Worm (Caenorhabditis elegans): ENCODE measurements around the gene cha-1.
"Not testable (repeated sequence)": the region's sequence is repeated elsewhere in the genome, so short reads cannot be mapped to it uniquely, and the experiment has no call there.

The cha-1 gene

ce11 chrIV:3590821-3591220 is 33.7 kb downstream of the cha-1 start:
- TF ChIP-seq zag-1 (tag; optimal IDR thresholded peaks at IDR 0.05) (no peak), eor-1 (tag; optimal IDR thresholded peaks at IDR 0.05) (no peak), unc-62 (GFP tag; optimal IDR thresholded peaks at IDR 0.05) (no peak), nfya-1 (tag; optimal IDR thresholded peaks at IDR 0.05; ENCODE audit: insufficient read depth) (no peak), nhr-12 (tag; optimal IDR thresholded peaks at IDR 0.05) (no peak), ztf-11 (tag; optimal IDR thresholded peaks at IDR 0.05) (no peak), nhr-77 (tag; optimal IDR thresholded peaks at IDR 0.05) (no peak), ztf-4 (tag; optimal IDR thresholded peaks at IDR 0.05) (no peak), daf-12 (tag; optimal IDR thresholded peaks at IDR 0.05) (no peak), skn-1 (tag; optimal IDR thresholded peaks at IDR 0.05) (no peak), ZK546.5 (tag; optimal IDR thresholded peaks at IDR 0.05) (no peak), egl-5 (tag; optimal IDR thresholded peaks at IDR 0.05) (no peak), ceh-9 (tag; optimal IDR thresholded peaks at IDR 0.05) (no peak)

- not testable (repeated sequence) for TF ChIP-seq snpc-4, elt-3, aly-2 (tag; optimal IDR thresholded peaks at IDR 0.05)
Observed at ce11 chrIV:3582806-3583205, 41.7 kb downstream of the cha-1 start, which contains the start of gene blos-7. Gene blos-7 (minus strand): TSS chrIV:3582906.

- TF ChIP-seq nhr-11 (tag; optimal IDR thresholded peaks at IDR 0.05) (no peak), eor-1 (tag; optimal IDR thresholded peaks at IDR 0.05) (no peak), R02D3.7 (tag; optimal IDR thresholded peaks at IDR 0.05) (no peak), ceh-82 (tag; optimal IDR thresholded peaks at IDR 0.05) (no peak), elt-3 (tag; optimal IDR thresholded peaks at IDR 0.05) (no peak), aly-2 (tag; optimal IDR thresholded peaks at IDR 0.05) (no peak), jun-1 (tag; optimal IDR thresholded peaks at IDR 0.05) (no peak)
Observed at ce11 chrIV:3579477-3579975, 45.0 kb downstream of the cha-1 start, which contains the start of gene Y37E11B.1. Gene Y37E11B.1 (plus strand): TSS chrIV:3579621.

- TF ChIP-seq jun-1 (tag; optimal IDR thresholded peaks at IDR 0.05) (no peak), ztf-11 (tag; optimal IDR thresholded peaks at IDR 0.05) (no peak), ztf-4 (tag; optimal IDR thresholded peaks at IDR 0.05) (no peak), unc-62 (GFP tag; optimal IDR thresholded peaks at IDR 0.05) (no peak), R02D3.7 (tag; optimal IDR thresholded peaks at IDR 0.05) (no peak), nhr-23 (tag; optimal IDR thresholded peaks at IDR 0.05) (no peak)
Observed at ce11 chrIV:3578667-3579066, 45.8 kb downstream of the cha-1 start.

- TF ChIP-seq lsy-12 (tag; optimal IDR thresholded peaks at IDR 0.05) (no peak), elt-1 (tag; optimal IDR thresholded peaks at IDR 0.05) (no peak), R02D3.7 (tag; optimal IDR thresholded peaks at IDR 0.05) (no peak), fos-1 (tag; optimal IDR thresholded peaks at IDR 0.05) (no peak), eor-1 (tag; optimal IDR thresholded peaks at IDR 0.05) (no peak), nhr-12 (tag; optimal IDR thresholded peaks at IDR 0.05) (no peak), nfya-1 (tag; optimal IDR thresholded peaks at IDR 0.05; ENCODE audit: insufficient read depth) (no peak), skn-1 (tag; optimal IDR thresholded peaks at IDR 0.05) (no peak), nhr-11 (tag; optimal IDR thresholded peaks at IDR 0.05) (no peak), ceh-16 (tag; optimal IDR thresholded peaks at IDR 0.05) (no peak), pha-4 (tag; optimal IDR thresholded peaks at IDR 0.05) (no peak), fkh-10 (GFP tag; optimal IDR thresholded peaks at IDR 0.05) (no peak), unc-62 (GFP tag; optimal IDR thresholded peaks at IDR 0.05) (no peak), tbx-2 (tag; optimal IDR thresholded peaks at IDR 0.05) (no peak), ceh-82 (tag; optimal IDR thresholded peaks at IDR 0.05) (no peak), nhr-77 (tag; optimal IDR thresholded peaks at IDR 0.05) (no peak), egl-27 (tag; optimal IDR thresholded peaks at IDR 0.05) (no peak), elt-3 (tag; optimal IDR thresholded peaks at IDR 0.05) (no peak), nhr-43 (tag; optimal IDR thresholded peaks at IDR 0.05; ENCODE audit: poor library complexity, severe bottlenecking) (no peak)
Observed at ce11 chrIV:3578155-3578554, 46.3 kb downstream of the cha-1 start, which contains the start of gene Y37E11B.2. Gene Y37E11B.2 (plus strand): TSS chrIV:3578455.

- TF ChIP-seq lsy-12 (tag; optimal IDR thresholded peaks at IDR 0.05) (no peak), snpc-4 (tag; optimal IDR thresholded peaks at IDR 0.05) (no peak), tbx-2 (tag; optimal IDR thresholded peaks at IDR 0.05) (no peak), zag-1 (tag; optimal IDR thresholded peaks at IDR 0.05) (no peak), lin-39 (tag; optimal IDR thresholded peaks at IDR 0.05) (no peak), nhr-237 (tag; optimal IDR thresholded peaks at IDR 0.05) (no peak), fkh-10 (GFP tag; optimal IDR thresholded peaks at IDR 0.05) (no peak), nhr-28 (tag; optimal IDR thresholded peaks at IDR 0.05) (no peak), fkh-2 (tag; optimal IDR thresholded peaks at IDR 0.05) (no peak), ztf-11 (tag; optimal IDR thresholded peaks at IDR 0.05) (no peak), sea-2 (GFP tag; optimal IDR thresholded peaks at IDR 0.05) (no peak), nhr-25 (tag; optimal IDR thresholded peaks at IDR 0.05) (no peak)
Observed at ce11 chrIV:3570612-3571011, 53.9 kb downstream of the cha-1 start.
